Worm (Caenorhabditis elegans) whole organism, young adult: ENCODE results near the gene uba-1.
"Not testable (repeated sequence)": the region's sequence is repeated elsewhere in the genome, so short reads cannot be mapped to it uniquely, and the experiment has no call there.

Source experiments
- B0019.2 ChIP-seq: fragments of 200-800 bp; sonication (Bioruptor generic); conservative IDR thresholded peaks from 2 replicates; pipeline ENCODE4 v1.3.6; 2022; ENCODE audit warnings: missing genetic modification reagents, missing genetic modification characterization, missing compliant biosample characterization
- B0035.1 ChIP-seq: sonication (generic microtip); optimal IDR thresholded peaks from 2 replicates; lab custom pipeline; 2016; ENCODE audit warnings: missing genetic modification characterization, mild to moderate bottlenecking, missing compliant biosample characterization, missing genotype, missing genetic modification reagents
- F10E7.11 ChIP-seq: sonication (generic microtip); optimal IDR thresholded peaks from 2 replicates; lab custom pipeline; 2017; ENCODE audit warnings: mild to moderate bottlenecking, missing genetic modification characterization, moderate library complexity, missing compliant biosample characterization
- F23B12.7 ChIP-seq: sonication (generic microtip); optimal IDR thresholded peaks from 2 replicates; lab custom pipeline; 2017; ENCODE audit warnings: missing genetic modification characterization, mild to moderate bottlenecking, missing compliant biosample characterization, antibody characterized with exemption, moderate library complexity; ENCODE audit not compliant: insufficient read depth
- F55B11.4 ChIP-seq: sonication (generic microtip); optimal IDR thresholded peaks from 2 replicates; lab custom pipeline; 2016; ENCODE audit warnings: missing compliant biosample characterization, missing genetic modification characterization, borderline replicate concordance; ENCODE audit not compliant: insufficient read depth
- F57A8.1 ChIP-seq: fragments of 200-800 bp; sonication (Bioruptor generic); optimal IDR thresholded peaks from 2 replicates; lab custom pipeline; 2018; ENCODE audit warnings: mild to moderate bottlenecking, missing genetic modification characterization, moderate library complexity, missing compliant biosample characterization
- K11D2.4 ChIP-seq: fragments of 200-800 bp; sonication (Bioruptor generic); IDR thresholded peaks from 2 replicates; pipeline ENCODE4 v1.3.6; 2022; ENCODE audit warnings: missing genetic modification reagents, missing genetic modification characterization, missing compliant biosample characterization
- Y53G8AR.9 ChIP-seq: fragments of 200-800 bp; sonication (Bioruptor generic); conservative IDR thresholded peaks from 2 replicates; pipeline ENCODE4 v1.3.6; 2022; ENCODE audit warnings: missing genetic modification reagents, missing genetic modification characterization, missing compliant biosample characterization
- Y67H2A.10 ChIP-seq: fragments of 200-800 bp; sonication (Bioruptor generic); conservative IDR thresholded peaks from 2 replicates; pipeline ENCODE4 v1.3.6; 2022; ENCODE audit warnings: missing genetic modification reagents, missing genetic modification characterization, missing compliant biosample characterization
- Y95B8A.8 ChIP-seq: fragments of 200-800 bp; sonication (Bioruptor generic); IDR thresholded peaks from 2 replicates; pipeline ENCODE4 v1.3.6; 2022; ENCODE audit warnings: missing genetic modification reagents, missing genetic modification characterization, missing compliant biosample characterization
- atf-7 ChIP-seq: sonication (generic microtip); optimal IDR thresholded peaks from 2 replicates; lab custom pipeline; 2017; ENCODE audit warnings: mild to moderate bottlenecking, missing genetic modification characterization, missing compliant biosample characterization
- athp-1 ChIP-seq: sonication (generic microtip); optimal IDR thresholded peaks from 2 replicates; lab custom pipeline; 2017; ENCODE audit warnings: mild to moderate bottlenecking, missing genetic modification characterization, missing compliant biosample characterization
- cebp-1 ChIP-seq, 2 experiments: fragments of 200-800 bp in 1 of 2; sonication (Bioruptor generic) in 1 of 2; sonication (generic microtip) in 1 of 2; IDR thresholded peaks in 1 of 2; optimal IDR thresholded peaks in 1 of 2; 2 replicates each; pipeline versions ENCODE4 v1.3.6 to Lab custom; 2017 to 2022; ENCODE audit warnings: missing compliant biosample characterization in 2 of 2, missing genetic modification characterization in 2 of 2, mild to moderate bottlenecking in 1 of 2, missing genetic modification reagents in 1 of 2, moderate library complexity in 1 of 2
- ceh-79 ChIP-seq: sonication (generic microtip); optimal IDR thresholded peaks from 2 replicates; lab custom pipeline; 2017; ENCODE audit warnings: mild to moderate bottlenecking, missing genetic modification characterization, missing compliant biosample characterization
- efl-1 ChIP-seq: fragments of 150-350 bp; optimal IDR thresholded peaks from 2 replicates; lab custom pipeline; 2014; ENCODE audit warnings: missing biosample characterization, missing genetic modification reagents, missing genetic modification characterization
- gei-17 ChIP-seq: fragments of 200-800 bp; sonication (Bioruptor generic); optimal IDR thresholded peaks from 2 replicates; lab custom pipeline; 2018; ENCODE audit warnings: mild to moderate bottlenecking, missing genetic modification characterization, missing compliant biosample characterization
- him-1 ChIP-seq: sonication (generic microtip); optimal IDR thresholded peaks from 2 replicates; lab custom pipeline; 2016; ENCODE audit warnings: missing genotype, missing genetic modification reagents, missing genetic modification characterization, missing compliant biosample characterization
- hlh-26 ChIP-seq: fragments of 200-800 bp; sonication (Bioruptor generic); conservative IDR thresholded peaks from 2 replicates; pipeline ENCODE4 v1.3.6; 2022; ENCODE audit warnings: missing genetic modification reagents, missing genetic modification characterization, missing compliant biosample characterization
- hmg-1.2 ChIP-seq: fragments of 200-800 bp; sonication (Bioruptor generic); IDR thresholded peaks from 2 replicates; pipeline ENCODE4 v1.3.6; 2022; ENCODE audit warnings: missing genetic modification reagents, missing genetic modification characterization, missing compliant biosample characterization
- let-607 ChIP-seq, 2 experiments: fragments of 200-800 bp in 1 of 2; sonication (Bioruptor generic) in 1 of 2; sonication (generic microtip) in 1 of 2; optimal IDR thresholded peaks; 2 replicates each; lab custom pipeline; 2016 to 2018; ENCODE audit warnings: mild to moderate bottlenecking in 2 of 2, missing compliant biosample characterization in 2 of 2, missing genetic modification characterization in 2 of 2, moderate library complexity in 2 of 2, missing genotype in 1 of 2
- lin-40 ChIP-seq: sonication (generic microtip); optimal IDR thresholded peaks from 2 replicates; lab custom pipeline; 2016; ENCODE audit warnings: missing genetic modification characterization, mild to moderate bottlenecking, missing compliant biosample characterization, missing genotype, missing genetic modification reagents
- madf-10 ChIP-seq: sonication (generic microtip); optimal IDR thresholded peaks from 2 replicates; lab custom pipeline; 2016; ENCODE audit warnings: mild to moderate bottlenecking, missing genetic modification characterization, missing compliant biosample characterization
- mcd-1 ChIP-seq: fragments of 200-800 bp; sonication (Bioruptor generic); IDR thresholded peaks from 2 replicates; pipeline ENCODE4 v1.3.6; 2022; ENCODE audit warnings: missing genetic modification reagents, missing genetic modification characterization, missing compliant biosample characterization
- mxl-1 ChIP-seq: sonication (generic microtip); optimal IDR thresholded peaks from 2 replicates; lab custom pipeline; 2016; ENCODE audit warnings: missing genetic modification characterization, missing compliant biosample characterization
- nfya-2 ChIP-seq: fragments of 200-800 bp; sonication (Bioruptor generic); IDR thresholded peaks from 2 replicates; pipeline ENCODE4 v1.3.6; 2022; ENCODE audit warnings: missing genetic modification reagents, missing genetic modification characterization, missing compliant biosample characterization
- nhr-120 ChIP-seq: fragments of 200-800 bp; sonication (Bioruptor generic); IDR thresholded peaks from 2 replicates; pipeline ENCODE4 v1.3.6; 2022; ENCODE audit warnings: missing genetic modification characterization, missing compliant biosample characterization
- pbrm-1 ChIP-seq: fragments of 200-800 bp; sonication (Bioruptor generic); IDR thresholded peaks from 2 replicates; pipeline ENCODE4 v1.3.6; 2022; ENCODE audit warnings: missing genetic modification reagents, missing genetic modification characterization, missing compliant biosample characterization
- rec-8 ChIP-seq, 2 experiments: sonication (generic microtip); optimal IDR thresholded peaks; 2 replicates each; lab custom pipeline; 2016; ENCODE audit warnings: mild to moderate bottlenecking in 2 of 2, missing genetic modification characterization in 2 of 2, missing genetic modification reagents in 2 of 2, missing genotype in 2 of 2, missing biosample characterization in 1 of 2, missing compliant biosample characterization in 1 of 2, moderate library complexity in 1 of 2
- sdz-38 ChIP-seq: sonication (generic microtip); optimal IDR thresholded peaks from 2 replicates; lab custom pipeline; 2016; ENCODE audit warnings: missing genotype, missing genetic modification characterization, missing compliant biosample characterization
- snpc-1.1 ChIP-seq: sonication (generic microtip); optimal IDR thresholded peaks from 2 replicates; lab custom pipeline; 2017; ENCODE audit warnings: missing genetic modification characterization, mild to moderate bottlenecking, missing compliant biosample characterization, antibody characterized with exemption, moderate library complexity, missing genotype, missing genetic modification reagents; ENCODE audit not compliant: insufficient read depth
- snpc-1.3 ChIP-seq: sonication (generic microtip); optimal IDR thresholded peaks from 2 replicates; lab custom pipeline; 2017; ENCODE audit warnings: missing genetic modification characterization, mild to moderate bottlenecking, missing compliant biosample characterization, antibody characterized with exemption, moderate library complexity, missing genotype, missing genetic modification reagents; ENCODE audit not compliant: insufficient read depth
- snpc-4 ChIP-seq, 5 experiments: fragments of 150-350 bp in 1 of 5; sonication (generic microtip) in 4 of 5; optimal IDR thresholded peaks; 2 replicates each; lab custom pipeline; 2014 to 2018; ENCODE audit warnings: missing genetic modification characterization in 5 of 5, missing biosample characterization in 3 of 5, antibody characterized with exemption in 2 of 5, mild to moderate bottlenecking in 2 of 5, missing compliant biosample characterization in 2 of 5, missing genotype in 2 of 5, moderate library complexity in 2 of 5, missing genetic modification reagents in 1 of 5
- tbx-9 ChIP-seq: sonication (generic microtip); optimal IDR thresholded peaks from 2 replicates; lab custom pipeline; 2016; ENCODE audit warnings: borderline replicate concordance, missing genetic modification characterization, inconsistent platforms, missing compliant biosample characterization
- xnd-1 ChIP-seq: sonication (generic microtip); optimal IDR thresholded peaks from 2 replicates; lab custom pipeline; 2016; ENCODE audit warnings: missing genotype, missing genetic modification reagents, missing genetic modification characterization, missing compliant biosample characterization
- ztf-22 ChIP-seq: fragments of 200-800 bp; sonication (Bioruptor generic); optimal IDR thresholded peaks from 2 replicates; lab custom pipeline; 2018; ENCODE audit warnings: mild to moderate bottlenecking, missing genetic modification characterization, moderate library complexity, missing compliant biosample characterization
- ztf-6 ChIP-seq: fragments of 200-800 bp; sonication (Bioruptor generic); IDR thresholded peaks from 2 replicates; pipeline ENCODE4 v1.3.6; 2022; ENCODE audit warnings: missing genetic modification reagents, missing genetic modification characterization, missing compliant biosample characterization

Gene uba-1

ce11 chrIV:10033053-10033452 is 38.3 kb upstream of the uba-1 start, which contains the start of gene F44D12.6:
F44D12.6 (plus strand) TSS chrIV:10033353.
- TF ChIP-seq B0019.2 (no peak), let-607 (tag; optimal IDR thresholded peaks at IDR 0.05; lab: Kevin White, UChicago) (no peak), F57A8.1 (GFP tag; lab: Kevin White, UChicago) (no peak), athp-1 (no peak), ztf-22 (no peak), gei-17 (GFP tag; lab: Kevin White, UChicago) (no peak), him-1 (tag; lab: Kevin White, UChicago) (no peak), rec-8 (tag; optimal IDR thresholded peaks at IDR 0.05; lab: Kevin White, UChicago) (no peak), snpc-4 (GFP tag; optimal IDR thresholded peaks at IDR 0.05; lab: Kevin White, UChicago) (no peak), snpc-4 (tag; optimal IDR thresholded peaks at IDR 0.05; lab: Kevin White, UChicago) (no peak), nhr-120 (no peak), snpc-1.3 (tag; lab: Kevin White, UChicago) (no peak), hmg-1.2 (no peak), mxl-1 (tag; lab: Kevin White, UChicago) (no peak), hlh-26 (GFP tag; lab: Robert Waterston, UW) (no peak)

ce11 chrIV:10028779-10029178 is 34.0 kb upstream of the uba-1 start, which contains the start of the genes F44D12.16 and msd-2:
F44D12.16 (plus strand) TSS chrIV:10029079.
msd-2 (plus strand) TSS chrIV:10029083.
- TF ChIP-seq tbx-9 (tag; lab: Kevin White, UChicago); Y67H2A.10 (GFP tag; lab: Robert Waterston, UW); ztf-6 (GFP tag; lab: Robert Waterston, UW): not testable (repeated sequence)

ce11 chrIV:10027566-10027965 is 32.8 kb upstream of the uba-1 start, which contains the start of gene gipc-2:
gipc-2 (minus strand) TSS chrIV:10027666.
- TF ChIP-seq lin-40 (tag; lab: Kevin White, UChicago) (no peak), Y53G8AR.9 (GFP tag; lab: Robert Waterston, UW) (no peak), atf-7 (no peak), sdz-38 (tag; lab: Kevin White, UChicago) (no peak), nfya-2 (GFP tag; lab: Robert Waterston, UW) (no peak), mcd-1 (GFP tag; lab: Robert Waterston, UW) (no peak), xnd-1 (tag; lab: Kevin White, UChicago) (no peak), F23B12.7 (tag; lab: Kevin White, UChicago) (no peak), F55B11.4 (tag; lab: Kevin White, UChicago) (no peak), tbx-9 (tag; lab: Kevin White, UChicago) (no peak), Y95B8A.8 (GFP tag; lab: Robert Waterston, UW) (no peak), B0035.1 (tag; lab: Kevin White, UChicago) (no peak), pbrm-1 (GFP tag; lab: Robert Waterston, UW) (no peak), ztf-6 (GFP tag; lab: Robert Waterston, UW) (no peak)

ce11 chrIV:10026129-10026528 is 31.4 kb upstream of the uba-1 start:
- TF ChIP-seq madf-10 (tag; lab: Kevin White, UChicago) (no peak), efl-1 (GFP tag; lab: Kevin White, UChicago) (no peak), snpc-1.1 (peak; percentile 71), snpc-4 (GFP tag; optimal IDR thresholded peaks at IDR 0.05; lab: Kevin White, UChicago) (no peak), snpc-4 (tag; optimal IDR thresholded peaks at IDR 0.05; lab: Kevin White, UChicago) (peak in 2 of 4 experiments; percentile 62 to 85), K11D2.4 (GFP tag; lab: Robert Waterston, UW) (no peak), hmg-1.2 (peak; percentile 51), cebp-1 (GFP tag; IDR thresholded peaks at IDR 0.05; lab: Robert Waterston, UW) (no peak), cebp-1 (tag; optimal IDR thresholded peaks at IDR 0.05; lab: Kevin White, UChicago) (no peak), F10E7.11 (tag; lab: Kevin White, UChicago) (no peak), ceh-79 (tag; lab: Kevin White, UChicago) (no peak), pbrm-1 (GFP tag; lab: Robert Waterston, UW) (peak; percentile 54)
